Worm (Caenorhabditis elegans): Measurements from ENCODE around the gene F42F12.3.

ce11 chrX:12323439-12323838 is 26.9 kb upstream of the F42F12.3 start, which contains the start of gene srd-40:
- no peak for TF ChIP-seq ztf-23 (GFP tag; IDR thresholded peaks at IDR 0.05)
- no peak for TF ChIP-seq flt-1 (GFP tag; IDR thresholded peaks at IDR 0.05)
- TF ChIP-seq med-1 (GFP tag; optimal IDR thresholded peaks at IDR 0.05; ENCODE audit: insufficient read depth) = no peak
- no peak for TF ChIP-seq klf-2 (GFP tag; conservative IDR thresholded peaks at IDR 0.05)
- no peak for TF ChIP-seq ztf-29 (GFP tag; IDR thresholded peaks at IDR 0.05)
- no peak for TF ChIP-seq T22C8.4 (GFP tag; IDR thresholded peaks at IDR 0.05)
- TF ChIP-seq tab-1 (GFP tag; IDR thresholded peaks at IDR 0.05) = no peak
- TF ChIP-seq cog-1 (tag; optimal IDR thresholded peaks at IDR 0.05) = no peak
